Worm (Caenorhabditis elegans) whole organism, late embryonic: Measurements from ENCODE around the gene ttc-7.
A peak's percentile ranks its signal among the peaks of the same experiment; 100 is the strongest.

Source experiments
- K09A11.1 ChIP-seq: sonication (generic microtip); optimal IDR thresholded peaks from 2 replicates; lab custom pipeline; 2017; ENCODE audit warnings: antibody characterized with exemption, mild to moderate bottlenecking, missing genetic modification characterization, missing compliant biosample characterization; ENCODE audit not compliant: insufficient read depth
- ceh-48 ChIP-seq: sonication (generic microtip); optimal IDR thresholded peaks from 2 replicates; lab custom pipeline; 2016; ENCODE audit warnings: missing genetic modification characterization, inconsistent platforms, missing compliant biosample characterization
- eyg-1 ChIP-seq: sonication (generic microtip); optimal IDR thresholded peaks from 2 replicates; lab custom pipeline; 2016; ENCODE audit warnings: missing genotype, missing genetic modification characterization, missing compliant biosample characterization

ttc-7 gene

ce11 chrIII:1926456-1926855 is 66.2 kb downstream of the ttc-7 start (continued):
- peak; percentile 38 for TF ChIP-seq K09A11.1 (tag; lab: Kevin White, UChicago)
- TF ChIP-seq ceh-48 (tag; lab: Kevin White, UChicago), result no peak
- TF ChIP-seq, all 69 proteins: peak for 17

- no peak for TF ChIP-seq eyg-1 (tag; lab: Kevin White, UChicago)
These were observed 67.0 kb downstream of the ttc-7 start for ce11 chrIII:1927230-1927629.
